Worm (Caenorhabditis elegans) whole organism, late embryonic: ENCODE results near the gene gst-16.

ENCODE experiments used
- ceh-31 ChIP-seq: sonication (generic microtip); optimal IDR thresholded peaks from 2 replicates; lab custom pipeline; 2016; ENCODE audit warnings: missing genetic modification characterization, missing compliant biosample characterization
- dmd-4 ChIP-seq: sonication (generic microtip); optimal IDR thresholded peaks from 2 replicates; lab custom pipeline; 2016; ENCODE audit warnings: borderline replicate concordance, missing genetic modification characterization, missing compliant biosample characterization
- fkh-6 ChIP-seq: sonication (generic microtip); optimal IDR thresholded peaks from 2 replicates; lab custom pipeline; 2016; ENCODE audit warnings: missing genetic modification characterization, missing compliant biosample characterization
- hlh-6 ChIP-seq: sonication (generic microtip); optimal IDR thresholded peaks from 2 replicates; lab custom pipeline; 2016; ENCODE audit warnings: missing genotype, missing genetic modification characterization, missing compliant biosample characterization
- hlh-8 ChIP-seq: sonication (generic microtip); optimal IDR thresholded peaks from 2 replicates; lab custom pipeline; 2016; ENCODE audit warnings: missing genotype, missing genetic modification characterization, missing compliant biosample characterization
- lim-6 ChIP-seq: sonication (generic microtip); optimal IDR thresholded peaks from 2 replicates; lab custom pipeline; 2016; ENCODE audit warnings: missing genetic modification characterization, missing compliant biosample characterization
- lin-11 ChIP-seq: fragments of 200-800 bp; sonication (Bioruptor generic); optimal IDR thresholded peaks from 2 replicates; lab custom pipeline; 2018; ENCODE audit warnings: mild to moderate bottlenecking, missing genetic modification characterization, missing compliant biosample characterization
- tbx-2 ChIP-seq: sonication (generic microtip); optimal IDR thresholded peaks from 2 replicates; lab custom pipeline; 2016; ENCODE audit warnings: missing genetic modification characterization, missing compliant biosample characterization
- tbx-7 ChIP-seq: sonication (generic microtip); optimal IDR thresholded peaks from 2 replicates; lab custom pipeline; 2016; ENCODE audit warnings: missing genotype, missing genetic modification characterization, missing compliant biosample characterization

Gene gst-16

ce11 chrII:13575018-13575948 lies 49.0 kb downstream of the gst-16 start, which contains the start of the genes mrpl-37 and lin-38 (continued):
- no peak for TF ChIP-seq lim-6 (tag; lab: Kevin White, UChicago)
- TF ChIP-seq lin-11 (tag; lab: Kevin White, UChicago): no peak
- peak; percentile 70 for TF ChIP-seq ceh-31 (tag; lab: Kevin White, UChicago)
- no peak for TF ChIP-seq dmd-4 (tag; lab: Kevin White, UChicago)
- TF ChIP-seq hlh-8 (tag; lab: Kevin White, UChicago): no peak
- TF ChIP-seq tbx-2 (tag; lab: Kevin White, UChicago): peak; percentile 50
- no peak for TF ChIP-seq tbx-7 (tag; lab: Kevin White, UChicago)

ce11 chrII:13574395-13574794 lies 49.8 kb downstream of the gst-16 start:
- TF ChIP-seq fkh-6 (no peak), hlh-6 (tag; lab: Kevin White, UChicago) (no peak)
